Worm (Caenorhabditis elegans) whole organism, L4 larva: Measurements from ENCODE around the gene C06C3.4.

ENCODE experiments used
- F44E2.7 ChIP-seq: fragments of 200-800 bp; sonication (Bioruptor generic); IDR thresholded peaks from 2 replicates; pipeline ENCODE4 v2.1.2; 2022; ENCODE audit warnings: missing genetic modification characterization, missing compliant biosample characterization
- F49E8.2 ChIP-seq: sonication (generic microtip); optimal IDR thresholded peaks from 2 replicates; lab custom pipeline; 2016; ENCODE audit warnings: missing compliant biosample characterization, mild to moderate bottlenecking, missing genetic modification characterization, borderline replicate concordance
- Y5F2A.4 ChIP-seq: fragments of 200-800 bp; sonication (Bioruptor generic); optimal IDR thresholded peaks from 2 replicates; lab custom pipeline; 2018; ENCODE audit warnings: mild to moderate bottlenecking, missing genetic modification characterization, missing compliant biosample characterization
- ZK337.2 ChIP-seq: fragments of 200-800 bp; sonication (Bioruptor generic); IDR thresholded peaks from 2 replicates; pipeline ENCODE4 v1.3.6; 2022; ENCODE audit warnings: missing genetic modification reagents, missing genetic modification characterization, missing compliant biosample characterization
- ZK546.5 ChIP-seq, 2 experiments: sonication (generic microtip); optimal IDR thresholded peaks; 2 replicates each; lab custom pipeline; 2017; ENCODE audit warnings: missing biosample characterization in 2 of 2, missing genetic modification characterization in 2 of 2
- aha-1 ChIP-seq: fragments of 150-350 bp; peaks from one replicate; lab custom pipeline; 2014; ENCODE audit warnings: missing biosample characterization, missing genetic modification characterization
- arid-1 ChIP-seq: fragments of 200-800 bp; sonication (Bioruptor generic); conservative IDR thresholded peaks from 2 replicates; pipeline ENCODE4 v1.3.6; 2022; ENCODE audit warnings: missing genetic modification reagents, missing genetic modification characterization, missing compliant biosample characterization
- ceh-82 ChIP-seq: sonication (generic microtip); optimal IDR thresholded peaks from 2 replicates; lab custom pipeline; 2017; ENCODE audit warnings: missing biosample characterization, missing genetic modification characterization
- cey-2 ChIP-seq: sonication (generic microtip); optimal IDR thresholded peaks from 3 replicates; lab custom pipeline; 2017; ENCODE audit warnings: missing genetic modification characterization, mild to moderate bottlenecking, missing compliant biosample characterization, antibody characterized with exemption, borderline replicate concordance; ENCODE audit not compliant: insufficient read depth
- daf-12 ChIP-seq: fragments of 150-350 bp; optimal IDR thresholded peaks from 2 replicates; lab custom pipeline; 2014; ENCODE audit warnings: missing biosample characterization, missing genetic modification reagents, missing genetic modification characterization
- daf-16 ChIP-seq, 3 experiments: sonication (generic microtip); optimal IDR thresholded peaks; 2 replicates each; lab custom pipeline; 2016 to 2017; ENCODE audit warnings: missing genetic modification characterization in 3 of 3, missing genetic modification reagents in 3 of 3, mild to moderate bottlenecking in 2 of 3, missing compliant biosample characterization in 2 of 3, missing biosample characterization in 1 of 3, moderate library complexity in 1 of 3
- dmd-6 ChIP-seq: fragments of 200-800 bp; sonication (Bioruptor generic); IDR thresholded peaks from 2 replicates; pipeline ENCODE4 v1.3.6; 2022; ENCODE audit warnings: missing genetic modification reagents, missing genetic modification characterization, missing compliant biosample characterization
- dmd-8 ChIP-seq: fragments of 200-800 bp; sonication (Bioruptor generic); IDR thresholded peaks from 2 replicates; pipeline ENCODE4 v1.3.6; 2022; ENCODE audit warnings: missing genetic modification characterization, missing compliant biosample characterization
- dmd-9 ChIP-seq: fragments of 200-800 bp; sonication (Bioruptor generic); IDR thresholded peaks from 2 replicates; pipeline ENCODE4 v1.3.6; 2022; ENCODE audit warnings: missing genetic modification reagents, missing genetic modification characterization, missing compliant biosample characterization
- dve-1 ChIP-seq: sonication (generic microtip); optimal IDR thresholded peaks from 2 replicates; lab custom pipeline; 2017; ENCODE audit warnings: antibody characterized with exemption, mild to moderate bottlenecking, missing genetic modification characterization, missing compliant biosample characterization; ENCODE audit not compliant: insufficient read depth
- gei-8 ChIP-seq: fragments of 200-800 bp; sonication (Bioruptor generic); optimal IDR thresholded peaks from 2 replicates; lab custom pipeline; 2018; ENCODE audit warnings: mild to moderate bottlenecking, missing genetic modification characterization, missing compliant biosample characterization
- hlh-11 ChIP-seq: fragments of 200-800 bp; sonication (Bioruptor generic); optimal IDR thresholded peaks from 2 replicates; lab custom pipeline; 2018; ENCODE audit warnings: mild to moderate bottlenecking, missing genetic modification characterization, missing compliant biosample characterization
- hlh-30 ChIP-seq: sonication (generic microtip); optimal IDR thresholded peaks from 2 replicates; lab custom pipeline; 2017; ENCODE audit warnings: antibody characterized with exemption, mild to moderate bottlenecking, missing genetic modification characterization, missing compliant biosample characterization; ENCODE audit not compliant: insufficient read depth
- lin-1 ChIP-seq: fragments of 200-800 bp; sonication (Bioruptor generic); IDR thresholded peaks from 2 replicates; pipeline ENCODE4 v1.3.6; 2022; ENCODE audit warnings: missing genetic modification reagents, missing genetic modification characterization, missing compliant biosample characterization
- lin-13 ChIP-seq: fragments of 150-350 bp; optimal IDR thresholded peaks from 2 replicates; lab custom pipeline; 2014; ENCODE audit warnings: missing biosample characterization, missing genetic modification reagents, missing genetic modification characterization
- lin-15B ChIP-seq: fragments of 150-350 bp; sonication (generic microtip); optimal IDR thresholded peaks from 3 replicates; lab custom pipeline; 2014; ENCODE audit warnings: missing biosample characterization, missing genetic modification characterization
- lin-38 ChIP-seq: fragments of 200-800 bp; sonication (Bioruptor generic); IDR thresholded peaks from 2 replicates; pipeline ENCODE4 v1.3.6; 2022; ENCODE audit warnings: missing genetic modification reagents, missing genetic modification characterization, missing compliant biosample characterization
- madf-9 ChIP-seq: fragments of 200-800 bp; sonication (Bioruptor generic); conservative IDR thresholded peaks from 2 replicates; pipeline ENCODE4 v1.3.6; 2022; ENCODE audit warnings: missing genetic modification reagents, missing genetic modification characterization, missing compliant biosample characterization
- mdl-1 ChIP-seq, 2 experiments: fragments of 150-350 bp in 1 of 2; sonication (generic microtip) in 1 of 2; optimal IDR thresholded peaks; 2 replicates each; lab custom pipeline; 2014 to 2017; ENCODE audit warnings: missing biosample characterization in 2 of 2, missing genetic modification characterization in 2 of 2
- mdt-29 ChIP-seq: fragments of 200-800 bp; sonication (Bioruptor generic); IDR thresholded peaks from 2 replicates; pipeline ENCODE4 v1.3.6; 2022; ENCODE audit warnings: missing genetic modification reagents, missing genetic modification characterization, missing compliant biosample characterization
- mxl-3 ChIP-seq: fragments of 200-800 bp; sonication (Bioruptor generic); optimal IDR thresholded peaks from 2 replicates; lab custom pipeline; 2018; ENCODE audit warnings: mild to moderate bottlenecking, missing genetic modification characterization, missing compliant biosample characterization
- nhr-10 ChIP-seq: fragments of 150-350 bp; optimal IDR thresholded peaks from 2 replicates; lab custom pipeline; 2014; ENCODE audit warnings: missing biosample characterization, missing genetic modification characterization
- nhr-102 ChIP-seq: sonication (generic microtip); optimal IDR thresholded peaks from 2 replicates; lab custom pipeline; 2016; ENCODE audit warnings: mild to moderate bottlenecking, missing genetic modification characterization, moderate library complexity, missing compliant biosample characterization
- nhr-25 ChIP-seq: sonication (generic microtip); optimal IDR thresholded peaks from 2 replicates; lab custom pipeline; 2017; ENCODE audit warnings: missing genetic modification characterization, mild to moderate bottlenecking, missing compliant biosample characterization, antibody characterized with exemption, moderate library complexity, borderline replicate concordance; ENCODE audit not compliant: insufficient read depth
- nhr-28 ChIP-seq: fragments of 150-350 bp; optimal IDR thresholded peaks from 2 replicates; lab custom pipeline; 2014; ENCODE audit warnings: missing biosample characterization, missing genetic modification characterization
- nhr-41 ChIP-seq: fragments of 200-800 bp; sonication (Bioruptor generic); IDR thresholded peaks from 2 replicates; pipeline ENCODE4 v1.3.6; 2022; ENCODE audit warnings: missing genetic modification reagents, missing genetic modification characterization, missing compliant biosample characterization
- set-16 ChIP-seq: fragments of 200-800 bp; sonication (Bioruptor generic); IDR thresholded peaks from 2 replicates; pipeline ENCODE4 v1.3.6; 2022; ENCODE audit warnings: missing genetic modification reagents, missing genetic modification characterization, missing compliant biosample characterization
- skn-1 ChIP-seq: fragments of 150-350 bp; optimal IDR thresholded peaks from 2 replicates; lab custom pipeline; 2014; ENCODE audit warnings: missing biosample characterization, missing genetic modification characterization
- snpc-4 ChIP-seq: fragments of 150-350 bp; optimal IDR thresholded peaks from 2 replicates; lab custom pipeline; 2014; ENCODE audit warnings: missing biosample characterization, missing genetic modification characterization
- tra-1 ChIP-seq: fragments of 200-800 bp; sonication (Bioruptor generic); IDR thresholded peaks from 2 replicates; pipeline ENCODE4 v1.3.6; 2022; ENCODE audit warnings: missing genetic modification reagents, missing genetic modification characterization, missing compliant biosample characterization
- zag-1 ChIP-seq: fragments of 150-350 bp; optimal IDR thresholded peaks from 2 replicates; lab custom pipeline; 2014; ENCODE audit warnings: missing biosample characterization, missing genetic modification characterization
- zfp-2 ChIP-seq: sonication (generic microtip); optimal IDR thresholded peaks from 2 replicates; lab custom pipeline; 2016; ENCODE audit warnings: mild to moderate bottlenecking, missing genetic modification characterization, missing compliant biosample characterization
- zfp-3 ChIP-seq: fragments of 200-800 bp; sonication (Bioruptor generic); conservative IDR thresholded peaks from 2 replicates; pipeline ENCODE4 v1.3.6; 2022; ENCODE audit warnings: missing genetic modification reagents, missing genetic modification characterization, missing compliant biosample characterization

Gene C06C3.4

DNA sequence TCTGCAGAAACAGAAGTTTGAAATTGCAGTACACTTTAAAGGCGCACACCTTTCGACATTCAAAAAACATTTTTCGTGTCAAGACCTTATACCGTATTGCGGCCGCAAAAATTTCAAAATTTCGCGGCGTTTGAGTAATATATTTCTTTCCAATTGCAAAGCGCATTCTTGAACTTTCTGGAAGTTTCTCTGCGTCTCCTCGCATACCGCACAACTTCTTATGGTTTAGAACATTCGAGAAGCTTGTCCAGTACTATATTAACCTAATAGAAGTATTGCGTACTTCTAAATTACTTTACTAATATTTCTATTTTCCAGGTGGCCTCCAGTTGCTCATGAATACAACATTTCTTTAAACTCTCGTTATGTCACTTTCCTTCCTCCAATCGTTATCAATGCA lies 36.4 kb upstream of the C06C3.4 start:
- TF ChIP-seq mdt-29 (GFP tag; lab: Robert Waterston, UW) = peak; percentile 59; the same call in 1 of the 2 replicates
- peak; percentile 12 for TF ChIP-seq mxl-3
- no peak for TF ChIP-seq skn-1 (tag; lab: Kevin White, UChicago)
- TF ChIP-seq arid-1 (GFP tag; lab: Robert Waterston, UW) = no peak
- TF ChIP-seq lin-38 = no peak

DNA sequence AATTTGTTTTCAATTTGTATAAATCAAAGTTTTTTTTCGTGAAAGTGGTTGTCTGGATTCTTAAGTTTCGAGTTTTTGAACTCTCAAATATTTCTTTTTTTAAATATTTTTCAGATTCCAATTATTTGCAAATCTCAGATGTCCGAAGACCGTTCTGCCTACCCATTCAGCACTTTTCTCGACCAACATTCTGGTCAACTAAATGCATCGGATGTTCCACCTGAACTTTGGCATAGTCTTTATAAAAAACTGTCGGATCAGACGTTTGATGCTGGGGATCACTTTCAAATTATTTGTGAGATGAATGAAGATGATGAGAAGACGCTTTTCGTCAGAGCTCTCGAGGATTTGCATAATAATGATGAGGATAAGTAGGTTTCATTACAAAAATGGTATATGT lies 34.2 kb upstream of the C06C3.4 start, which contains the start of gene ttll-12:
Gene ttll-12 (plus strand): TSS at position 139 of the 400 bp plus-strand sequence.
- no peak for TF ChIP-seq ZK546.5 (tag; optimal IDR thresholded peaks at IDR 0.05; lab: Kevin White, UChicago)
- TF ChIP-seq lin-1 (GFP tag; lab: Robert Waterston, UW) = no peak
- no peak for TF ChIP-seq F49E8.2 (tag; lab: Kevin White, UChicago)
- TF ChIP-seq aha-1 = no peak
- TF ChIP-seq zag-1 (tag; lab: Kevin White, UChicago) = no peak
- no peak for TF ChIP-seq ceh-82

DNA sequence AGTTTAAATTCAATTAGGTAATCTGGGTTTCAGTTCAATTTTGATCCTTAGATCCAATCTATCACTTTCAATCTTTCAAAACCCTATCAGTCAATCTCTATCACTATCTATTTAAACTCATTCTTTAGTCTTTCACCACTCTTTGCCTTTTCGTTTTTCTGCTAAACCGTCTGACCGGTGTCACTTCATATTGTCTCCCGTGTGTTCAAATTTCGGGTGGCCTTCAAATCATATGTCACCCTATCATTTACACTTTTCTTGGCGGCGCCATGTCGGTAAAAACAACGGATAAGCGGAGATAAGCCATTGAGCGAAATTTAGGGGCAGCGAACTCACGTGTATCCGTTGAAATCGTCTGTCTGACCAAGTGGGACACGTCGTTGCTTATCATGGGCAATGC lies 29.1 kb upstream of the C06C3.4 start:
- TF ChIP-seq zfp-2 (tag; lab: Kevin White, UChicago) (no peak), mdl-1 (tag; optimal IDR thresholded peaks at IDR 0.05; lab: Kevin White, UChicago) (peak in 1 of 2 experiments; percentile 79), arid-1 (GFP tag; lab: Robert Waterston, UW) (no peak), dmd-9 (GFP tag; lab: Robert Waterston, UW) (no peak), nhr-28 (peak; percentile 82), hlh-30 (tag; lab: Kevin White, UChicago) (peak; percentile 83), Y5F2A.4 (GFP tag; lab: Kevin White, UChicago) (no peak), madf-9 (no peak), dmd-6 (GFP tag; lab: Robert Waterston, UW) (peak; percentile 10; the same call in 1 of the 2 replicates), tra-1 (GFP tag; lab: Robert Waterston, UW) (no peak), daf-16 (GFP tag; optimal IDR thresholded peaks at IDR 0.05; lab: Kevin White, UChicago) (no peak), daf-16 (tag; optimal IDR thresholded peaks at IDR 0.05; lab: Kevin White, UChicago) (no peak), daf-12 (tag; lab: Kevin White, UChicago) (no peak), dmd-8 (GFP tag; lab: Robert Waterston, UW) (no peak), hlh-11 (peak; percentile 53), nhr-102 (tag; lab: Kevin White, UChicago) (no peak), lin-1 (GFP tag; lab: Robert Waterston, UW) (no peak), gei-8 (GFP tag; lab: Kevin White, UChicago) (no peak), mxl-3 (peak; percentile 83), ZK337.2 (GFP tag; lab: Robert Waterston, UW) (no peak), nhr-25 (tag; lab: Kevin White, UChicago) (peak; percentile 1)

DNA sequence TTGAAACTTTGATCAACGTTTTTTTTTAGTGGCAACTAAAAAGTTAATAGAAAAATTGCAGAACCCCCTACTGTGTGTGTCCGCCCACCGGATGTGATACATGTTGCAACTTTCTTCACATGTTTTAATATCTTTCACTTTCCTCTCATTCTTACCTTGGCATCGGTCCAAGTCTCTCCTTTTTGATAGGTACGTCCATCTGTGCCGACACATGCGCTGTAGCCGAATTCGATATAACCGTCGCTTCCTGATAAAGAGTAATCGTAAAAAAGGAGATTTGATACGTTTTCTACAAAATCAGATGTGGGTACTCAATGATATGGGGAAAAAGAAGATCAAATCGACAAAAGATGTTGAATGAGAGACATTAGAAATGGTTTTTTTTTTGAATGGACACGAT lies 28.0 kb upstream of the C06C3.4 start:
- TF ChIP-seq snpc-4 (tag; lab: Kevin White, UChicago) (no peak), nhr-28 (peak; percentile 39), dve-1 (tag; lab: Kevin White, UChicago) (no peak), lin-13 (GFP tag; lab: Kevin White, UChicago) (no peak), nhr-41 (no peak), F44E2.7 (GFP tag; lab: Robert Waterston, UW) (no peak), nhr-10 (tag; lab: Kevin White, UChicago) (no peak), set-16 (GFP tag; lab: Robert Waterston, UW) (no peak), aha-1 (peak; percentile 37), lin-15B (tag; lab: Kevin White, UChicago) (no peak), zfp-3 (GFP tag; lab: Robert Waterston, UW) (no peak), cey-2 (tag; lab: Kevin White, UChicago) (no peak)
